Worm (Caenorhabditis elegans): ENCODE measurements around the gene C04F6.9.

Gene C04F6.9

ce11 chrX:3375320-3375719 lies 26.5 kb upstream of the C04F6.9 start:
- TF ChIP-seq tbx-11 (GFP tag; IDR thresholded peaks at IDR 0.05) (no peak), ama-1 (optimal IDR thresholded peaks at IDR 0.05) (no peak), hmg-4 (GFP tag; optimal IDR thresholded peaks at IDR 0.05) (no peak), hmbx-1 (tag; optimal IDR thresholded peaks at IDR 0.05) (no peak)

ce11 chrX:3379114-3379513 lies 22.7 kb upstream of the C04F6.9 start, which contains the start of gene sorf-1:
Gene sorf-1, minus strand, starts transcription at chrX:3379248.
- TF ChIP-seq hmg-4 (GFP tag; optimal IDR thresholded peaks at IDR 0.05) (no peak), ceh-13 (GFP tag; optimal IDR thresholded peaks at IDR 0.05) (no peak), hmbx-1 (tag; optimal IDR thresholded peaks at IDR 0.05) (no peak), tbx-11 (GFP tag; IDR thresholded peaks at IDR 0.05) (no peak), aly-1 (tag; optimal IDR thresholded peaks at IDR 0.05) (no peak), tbx-37 (GFP tag; conservative IDR thresholded peaks at IDR 0.05) (no peak), pes-1 (GFP tag; IDR thresholded peaks at IDR 0.05) (no peak), scrt-1 (GFP tag; IDR thresholded peaks at IDR 0.05) (no peak), flt-1 (GFP tag; IDR thresholded peaks at IDR 0.05) (no peak), hnd-1 (tag; optimal IDR thresholded peaks at IDR 0.05) (no peak), F13C5.2 (tag; optimal IDR thresholded peaks at IDR 0.05) (no peak)

ce11 chrX:3380167-3380566 lies 21.6 kb upstream of the C04F6.9 start, which contains the start of gene ZK563.7:
Gene ZK563.7, plus strand, starts transcription at chrX:3380467.
- no peak for TF ChIP-seq tbx-11 (GFP tag; IDR thresholded peaks at IDR 0.05)
- no peak for TF ChIP-seq aly-1 (tag; optimal IDR thresholded peaks at IDR 0.05)
- no peak for TF ChIP-seq F13C5.2 (tag; optimal IDR thresholded peaks at IDR 0.05)
- no peak for TF ChIP-seq hmg-4 (GFP tag; optimal IDR thresholded peaks at IDR 0.05)

- no peak for TF ChIP-seq ceh-36 (tag; optimal IDR thresholded peaks at IDR 0.05)
- TF ChIP-seq B0310.2 (tag; optimal IDR thresholded peaks at IDR 0.05) = no peak
- no peak for TF ChIP-seq tra-4 (tag; optimal IDR thresholded peaks at IDR 0.05)
- no peak for TF ChIP-seq tbx-11 (GFP tag; IDR thresholded peaks at IDR 0.05)
- no peak for TF ChIP-seq ama-1 (optimal IDR thresholded peaks at IDR 0.05)
- no peak for TF ChIP-seq flt-1 (GFP tag; IDR thresholded peaks at IDR 0.05)
These were observed 16.4 kb upstream of the C04F6.9 start, which contains the start of gene acp-1 for ce11 chrX:3385362-3385761. Gene acp-1, minus strand, starts transcription at chrX:3385462.

- no peak for TF ChIP-seq flt-1 (GFP tag; IDR thresholded peaks at IDR 0.05)
- TF ChIP-seq ama-1 (optimal IDR thresholded peaks at IDR 0.05) = no peak
- no peak for TF ChIP-seq pes-1 (GFP tag; IDR thresholded peaks at IDR 0.05)
- no peak for TF ChIP-seq hmbx-1 (tag; optimal IDR thresholded peaks at IDR 0.05)
- no peak for TF ChIP-seq ceh-36 (tag; optimal IDR thresholded peaks at IDR 0.05)
- no peak for TF ChIP-seq tbx-11 (GFP tag; IDR thresholded peaks at IDR 0.05)
- no peak for TF ChIP-seq hmg-4 (GFP tag; optimal IDR thresholded peaks at IDR 0.05)
- TF ChIP-seq aly-1 (tag; optimal IDR thresholded peaks at IDR 0.05) = no peak
- TF ChIP-seq tra-4 (tag; optimal IDR thresholded peaks at IDR 0.05) = no peak
- TF ChIP-seq sea-1 (GFP tag; conservative IDR thresholded peaks at IDR 0.05) = no peak
- no peak for TF ChIP-seq scrt-1 (GFP tag; IDR thresholded peaks at IDR 0.05)
- no peak for TF ChIP-seq ets-7 (tag; optimal IDR thresholded peaks at IDR 0.05)
- TF ChIP-seq B0310.2 (tag; optimal IDR thresholded peaks at IDR 0.05) = no peak
- no peak for TF ChIP-seq hnd-1 (tag; optimal IDR thresholded peaks at IDR 0.05)
- TF ChIP-seq tbx-37 (GFP tag; conservative IDR thresholded peaks at IDR 0.05) = no peak
- no peak for TF ChIP-seq F13C5.2 (tag; optimal IDR thresholded peaks at IDR 0.05)
- TF ChIP-seq ceh-13 (GFP tag; optimal IDR thresholded peaks at IDR 0.05) = no peak
These were observed 8.2 kb upstream of the C04F6.9 start, which contains the start of gene slcf-2 for ce11 chrX:3393562-3393961. Gene slcf-2, plus strand, starts transcription at chrX:3393862.

- TF ChIP-seq ceh-36 (tag; optimal IDR thresholded peaks at IDR 0.05) = no peak
- no peak for TF ChIP-seq ceh-13 (GFP tag; optimal IDR thresholded peaks at IDR 0.05)
- no peak for TF ChIP-seq ama-1 (optimal IDR thresholded peaks at IDR 0.05)
- no peak for TF ChIP-seq aly-1 (tag; optimal IDR thresholded peaks at IDR 0.05)
These were observed 5.1 kb upstream of the C04F6.9 start for ce11 chrX:3396735-3397134.

- no peak for TF ChIP-seq hmg-4 (GFP tag; optimal IDR thresholded peaks at IDR 0.05)
- TF ChIP-seq F13C5.2 (tag; optimal IDR thresholded peaks at IDR 0.05) = no peak
These were observed 1.9 kb upstream of the C04F6.9 start, which contains the start of gene cht-1 for ce11 chrX:3399917-3400316. Gene cht-1, minus strand, starts transcription at chrX:3400017.

ce11 chrX:3400387-3400786 lies 1.4 kb upstream of the C04F6.9 start:
- TF ChIP-seq sea-1 (GFP tag; conservative IDR thresholded peaks at IDR 0.05) (no peak), tbx-11 (GFP tag; IDR thresholded peaks at IDR 0.05) (no peak), scrt-1 (GFP tag; IDR thresholded peaks at IDR 0.05) (no peak), tbx-37 (GFP tag; conservative IDR thresholded peaks at IDR 0.05) (no peak), ama-1 (optimal IDR thresholded peaks at IDR 0.05) (no peak), F13C5.2 (tag; optimal IDR thresholded peaks at IDR 0.05) (no peak), tra-4 (tag; optimal IDR thresholded peaks at IDR 0.05) (no peak), pes-1 (GFP tag; IDR thresholded peaks at IDR 0.05) (no peak)

ce11 chrX:3403195-3403594 lies 1.4 kb downstream of the C04F6.9 start, which contains the start of gene vit-5:
Gene vit-5, plus strand, starts transcription at chrX:3403471.
- TF ChIP-seq B0310.2 (tag; optimal IDR thresholded peaks at IDR 0.05) (no peak), tbx-37 (GFP tag; conservative IDR thresholded peaks at IDR 0.05) (no peak)
